Fruit fly (Drosophila melanogaster): Measurements from ENCODE around the gene CG46310.

CG46310 gene

dm6 chr3R:23167507-23168324, 6.0 kb upstream of the CG46310 start, which contains the start of gene Irk1:
TSS of gene Irk1 (plus strand) at chr3R:23168317.
- TF ChIP-seq CG17801 (GFP tag; optimal IDR thresholded peaks at IDR 0.05; ENCODE audit: partially characterized antibody): no peak

dm6 chr3R:23170335-23170734, 3.3 kb upstream of the CG46310 start:
- TF ChIP-seq CG17801 (GFP tag; optimal IDR thresholded peaks at IDR 0.05; ENCODE audit: partially characterized antibody): no peak

DNA sequence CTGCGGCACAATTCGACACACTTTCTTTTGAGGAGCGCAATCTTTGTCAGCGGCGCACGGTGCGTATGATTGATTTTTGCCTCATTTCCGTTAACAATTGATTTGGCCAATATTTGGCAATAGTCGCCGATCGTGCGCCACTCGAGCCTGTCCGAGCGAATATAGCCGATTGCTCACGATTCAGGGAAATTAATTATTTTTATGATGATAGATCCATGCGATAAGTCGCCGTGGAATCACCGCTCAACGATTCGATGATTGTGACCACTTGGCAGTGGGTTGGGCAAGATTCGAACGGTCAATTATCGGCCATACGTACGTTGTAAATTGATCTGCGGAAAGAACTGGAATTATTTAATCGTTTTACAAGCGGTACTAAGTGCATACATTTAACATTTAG, 1.8 kb upstream of the CG46310 start:
- TF ChIP-seq CG17801 (GFP tag; optimal IDR thresholded peaks at IDR 0.05; ENCODE audit: partially characterized antibody): no peak

DNA sequence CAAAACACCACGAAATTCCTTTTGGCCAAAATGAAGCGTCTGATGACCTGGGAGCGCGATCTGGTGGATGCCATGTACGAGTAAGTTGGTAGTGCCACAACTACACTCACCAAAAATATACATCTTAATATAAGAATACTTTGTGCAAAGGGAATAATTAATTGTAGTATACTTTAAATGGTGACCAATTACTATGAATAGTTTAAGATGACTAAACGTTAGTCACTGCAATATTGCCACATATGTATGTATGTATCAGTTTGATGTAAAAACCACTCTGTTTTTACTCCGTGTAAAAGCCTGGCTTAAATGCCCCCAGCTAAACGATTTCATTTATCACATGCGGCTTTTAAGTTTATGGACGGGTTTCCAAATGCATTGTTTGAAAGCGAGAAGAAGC, 1.1 kb downstream of the CG46310 start:
- TF ChIP-seq CG17801 (GFP tag; optimal IDR thresholded peaks at IDR 0.05; ENCODE audit: partially characterized antibody): no peak

- TF ChIP-seq CG17801 (GFP tag; optimal IDR thresholded peaks at IDR 0.05; ENCODE audit: partially characterized antibody): no peak
Observed at dm6 chr3R:23175376-23175775, 1.7 kb downstream of the CG46310 start.

dm6 chr3R:23176445-23177087, 2.9 kb downstream of the CG46310 start:
- TF ChIP-seq CG17801 (GFP tag; optimal IDR thresholded peaks at IDR 0.05; ENCODE audit: partially characterized antibody): no peak

- TF ChIP-seq CG17801 (GFP tag; optimal IDR thresholded peaks at IDR 0.05; ENCODE audit: partially characterized antibody): no peak
Observed at dm6 chr3R:23177457-23177856, 3.8 kb downstream of the CG46310 start.

- no peak for TF ChIP-seq CG17801 (GFP tag; optimal IDR thresholded peaks at IDR 0.05; ENCODE audit: partially characterized antibody)
Observed at dm6 chr3R:23178052-23178591, 4.4 kb downstream of the CG46310 start.

DNA sequence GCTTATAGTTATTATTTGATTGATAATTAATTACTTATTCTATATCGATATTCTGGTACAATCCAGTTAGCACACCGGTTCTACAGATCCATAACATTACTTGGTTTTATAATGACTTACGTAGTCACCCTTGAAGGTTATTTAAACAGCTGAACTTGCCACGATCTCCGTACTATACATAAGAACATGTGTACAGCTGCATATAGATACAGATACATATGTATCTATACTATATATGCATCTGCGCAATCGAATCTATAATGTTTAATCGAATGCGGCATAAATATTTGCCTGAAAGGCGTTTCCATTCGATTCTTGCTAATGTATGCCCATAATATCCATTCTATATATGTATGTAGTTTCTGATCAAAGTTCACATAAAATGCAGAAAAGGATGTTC, 5.7 kb downstream of the CG46310 start:
- TF ChIP-seq CG17801 (GFP tag; optimal IDR thresholded peaks at IDR 0.05; ENCODE audit: partially characterized antibody): no peak

dm6 chr3R:23180980-23181630, 7.4 kb downstream of the CG46310 start:
- TF ChIP-seq CG17801 (GFP tag; optimal IDR thresholded peaks at IDR 0.05; ENCODE audit: partially characterized antibody): no peak

dm6 chr3R:23181714-23182337, 8.2 kb downstream of the CG46310 start:
- TF ChIP-seq CG17801 (GFP tag; optimal IDR thresholded peaks at IDR 0.05; ENCODE audit: partially characterized antibody): no peak

DNA sequence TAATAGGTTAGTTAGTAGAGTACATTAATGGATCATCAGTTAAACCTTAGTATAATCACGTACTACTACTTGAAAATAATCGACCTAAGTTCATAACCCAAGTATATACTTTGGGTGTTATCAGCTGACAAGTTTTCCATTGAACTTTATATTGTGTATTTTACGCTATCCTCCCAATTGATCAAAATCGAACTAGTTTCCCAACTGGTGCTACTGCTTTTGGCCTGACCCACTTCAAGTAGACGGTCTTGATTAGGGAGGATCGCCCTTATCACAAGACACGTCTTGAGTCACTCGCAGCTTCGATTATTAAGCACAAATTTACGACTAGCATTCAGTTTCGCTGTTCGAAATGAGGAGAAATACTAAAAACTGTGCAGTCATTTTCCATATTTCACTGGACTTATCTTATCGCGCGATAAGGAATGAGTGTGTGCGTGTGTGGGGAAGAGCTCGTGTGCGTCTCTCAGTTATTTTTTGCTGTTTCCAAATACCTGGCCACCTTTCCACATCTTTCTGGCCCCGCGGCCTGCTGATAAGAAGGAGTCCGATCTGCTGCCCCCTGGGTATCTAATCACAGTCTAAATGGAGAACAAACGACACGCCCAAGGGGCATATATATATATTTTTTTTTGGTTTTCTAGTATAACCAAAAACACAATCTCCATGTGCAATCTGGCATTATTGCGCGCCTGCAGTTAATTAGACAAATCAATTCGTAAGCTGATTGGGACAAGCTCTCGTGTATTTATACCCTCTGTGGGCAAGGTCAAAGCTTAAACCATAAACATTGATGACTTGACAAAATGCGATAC, 15.7 kb downstream of the CG46310 start:
- TF ChIP-seq CG17801 (GFP tag; optimal IDR thresholded peaks at IDR 0.05; ENCODE audit: partially characterized antibody): no peak

- TF ChIP-seq CG17801 (GFP tag; optimal IDR thresholded peaks at IDR 0.05; ENCODE audit: partially characterized antibody): peak; percentile 94
Observed at dm6 chr3R:23189958-23190900, 16.6 kb downstream of the CG46310 start.
